Fruit fly (Drosophila melanogaster) whole organism, embryonic: Measurements from ENCODE around the gene CG13921.
A peak's percentile ranks its signal among the peaks of the same experiment; 100 is the strongest.

ENCODE experiments used
- Awh ChIP-seq: fragments of 200-800 bp; sonication (Bioruptor generic); IDR thresholded peaks from 2 replicates; pipeline ENCODE4, ENCODE4 v1.3.6; 2022; ENCODE audit warnings: missing biosample characterization, missing genetic modification characterization
- Bgb ChIP-seq: fragments of 200-800 bp; sonication (Bioruptor generic); IDR thresholded peaks from 2 replicates; pipeline ENCODE4 v1.3.6; 2022; ENCODE audit warnings: missing biosample characterization, missing genetic modification characterization; ENCODE audit not compliant: partially characterized antibody
- CG10147 ChIP-seq: fragments of 200-800 bp; sonication (Bioruptor generic); optimal IDR thresholded peaks from 2 replicates; lab custom pipeline; 2019; ENCODE audit warnings: missing biosample characterization, mild to moderate bottlenecking, missing genetic modification characterization, moderate library complexity
- CG10565 ChIP-seq: fragments of 200-800 bp; sonication (Bioruptor generic); optimal IDR thresholded peaks from 3 replicates; lab custom pipeline; 2016; ENCODE audit warnings: missing biosample characterization, mild to moderate bottlenecking, missing genetic modification characterization
- CG11456 ChIP-seq: fragments of 200-800 bp; sonication (Bioruptor generic); IDR thresholded peaks from 3 replicates; pipeline ENCODE4 v1.3.6; 2022; ENCODE audit warnings: missing biosample characterization, missing genetic modification characterization
- CG12659 ChIP-seq: fragments of 200-800 bp; sonication (Bioruptor generic); optimal IDR thresholded peaks from 3 replicates; lab custom pipeline; 2017; ENCODE audit warnings: mild to moderate bottlenecking, missing biosample characterization, missing genetic modification reagents, missing genetic modification characterization
- CG13123 ChIP-seq: fragments of 200-800 bp; sonication (Bioruptor generic); optimal IDR thresholded peaks from 2 replicates; lab custom pipeline; 2016; ENCODE audit warnings: missing biosample characterization, missing genetic modification characterization
- CG13624 ChIP-seq: fragments of 200-800 bp; sonication (Bioruptor generic); optimal IDR thresholded peaks from 2 replicates; lab custom pipeline; 2016; ENCODE audit warnings: missing biosample characterization, missing genetic modification characterization
- CG13775 ChIP-seq: fragments of 200-800 bp; sonication (Bioruptor generic); optimal IDR thresholded peaks from 3 replicates; lab custom pipeline; 2017; ENCODE audit warnings: missing biosample characterization, mild to moderate bottlenecking, missing genetic modification characterization
- CG1602 ChIP-seq: fragments of 200-800 bp; sonication (Bioruptor generic); optimal IDR thresholded peaks from 3 replicates; lab custom pipeline; 2016; ENCODE audit warnings: missing biosample characterization, missing genetic modification characterization
- CG17385 ChIP-seq: fragments of 200-800 bp; sonication (Bioruptor generic); optimal IDR thresholded peaks from 3 replicates; lab custom pipeline; 2018; ENCODE audit warnings: missing biosample characterization, mild to moderate bottlenecking, missing genetic modification characterization
- CG18011 ChIP-seq: fragments of 200-800 bp; sonication (Bioruptor generic); optimal IDR thresholded peaks from 2 replicates; lab custom pipeline; 2017; ENCODE audit warnings: missing biosample characterization, missing genetic modification characterization, mild to moderate bottlenecking, moderate library complexity, missing genotype
- CG2678 ChIP-seq: fragments of 200-800 bp; sonication (Bioruptor generic); optimal IDR thresholded peaks from 3 replicates; lab custom pipeline; 2019; ENCODE audit warnings: missing biosample characterization, mild to moderate bottlenecking, missing genetic modification characterization, moderate library complexity
- CG30431 ChIP-seq: fragments of 200-800 bp; sonication (Bioruptor generic); optimal IDR thresholded peaks from 2 replicates; lab custom pipeline; 2017; ENCODE audit warnings: missing biosample characterization, missing genetic modification characterization
- CG4360 ChIP-seq: fragments of 200-800 bp; sonication (Bioruptor generic); IDR thresholded peaks from 2 replicates; pipeline ENCODE4 v1.3.6; 2022; ENCODE audit warnings: missing biosample characterization, missing genetic modification characterization
- CG4617 ChIP-seq: fragments of 200-800 bp; sonication (Bioruptor generic); optimal IDR thresholded peaks from 3 replicates; lab custom pipeline; 2016; ENCODE audit warnings: missing biosample characterization, missing genetic modification characterization, borderline replicate concordance
- CG6683 ChIP-seq: fragments of 200-800 bp; sonication (Bioruptor generic); optimal IDR thresholded peaks from 2 replicates; lab custom pipeline; 2017; ENCODE audit warnings: missing biosample characterization, mild to moderate bottlenecking, missing genetic modification characterization, missing genetic modification reagents
- CG6689 ChIP-seq: fragments of 200-800 bp; sonication (Bioruptor generic); IDR thresholded peaks from 2 replicates; pipeline ENCODE4 v1.3.6; 2022; ENCODE audit warnings: missing biosample characterization, missing genetic modification characterization
- CG7357 ChIP-seq: fragments of 200-800 bp; sonication (Bioruptor generic); IDR thresholded peaks from 3 replicates; pipeline ENCODE4 v1.3.6; 2022; ENCODE audit warnings: missing biosample characterization, missing genetic modification characterization
- CG8281 ChIP-seq: fragments of 200-800 bp; sonication (Bioruptor generic); optimal IDR thresholded peaks from 2 replicates; lab custom pipeline; 2018; ENCODE audit warnings: missing biosample characterization, mild to moderate bottlenecking, missing genetic modification characterization, moderate library complexity
- D ChIP-seq, 2 experiments: fragments of 200-800 bp in 1 of 2; fragments of >200 bp in 1 of 2; sonication (Bioruptor generic) in 1 of 2; optimal IDR thresholded peaks; 2 replicates in 1 of 2; 3 replicates in 1 of 2; lab custom pipeline; 2017; ENCODE audit warnings: mild to moderate bottlenecking in 1 of 2, missing biosample characterization in 1 of 2, missing genetic modification characterization in 1 of 2, missing genetic modification reagents in 1 of 2
- Dad ChIP-seq: fragments of 200-800 bp; sonication (Bioruptor generic); optimal IDR thresholded peaks from 3 replicates; lab custom pipeline; 2016; ENCODE audit warnings: missing biosample characterization, missing genetic modification characterization
- Hr51 ChIP-seq, 2 experiments: fragments of 200-800 bp; sonication (Bioruptor generic); optimal IDR thresholded peaks; 2 replicates in 1 of 2; 3 replicates in 1 of 2; lab custom pipeline; 2016 to 2018; ENCODE audit warnings: missing biosample characterization in 2 of 2, missing genetic modification characterization in 2 of 2, mild to moderate bottlenecking in 1 of 2, moderate library complexity in 1 of 2
- Lim3 ChIP-seq: fragments of 200-800 bp; sonication (Bioruptor generic); IDR thresholded peaks from 2 replicates; pipeline ENCODE4 v1.3.6; 2022; ENCODE audit warnings: missing biosample characterization, missing genetic modification characterization
- Scr ChIP-seq: fragments of 200-800 bp; sonication (Bioruptor generic); IDR thresholded peaks from 2 replicates; pipeline ENCODE4 v1.3.6; 2022; ENCODE audit warnings: missing biosample characterization, missing genetic modification characterization; ENCODE audit not compliant: partially characterized antibody
- Sox100B ChIP-seq: fragments of 200-800 bp; sonication (Bioruptor generic); optimal IDR thresholded peaks from 3 replicates; lab custom pipeline; 2018; ENCODE audit warnings: missing biosample characterization, mild to moderate bottlenecking, missing genetic modification characterization
- Sox102F ChIP-seq: fragments of 200-800 bp; sonication (Bioruptor generic); optimal IDR thresholded peaks from 2 replicates; lab custom pipeline; 2018; ENCODE audit warnings: missing biosample characterization, mild to moderate bottlenecking, missing genetic modification characterization, moderate library complexity
- ap ChIP-seq: fragments of 200-800 bp; sonication (Bioruptor generic); IDR thresholded peaks from 2 replicates; pipeline ENCODE4 v1.3.6; 2022; ENCODE audit warnings: missing biosample characterization, missing genetic modification characterization
- ase ChIP-seq: fragments of 200-800 bp; sonication (Bioruptor generic); IDR thresholded peaks from 3 replicates; pipeline ENCODE4 v1.3.6; 2022; ENCODE audit warnings: missing biosample characterization, missing genetic modification characterization
- cad ChIP-seq: fragments of >200 bp; optimal IDR thresholded peaks from 2 replicates; lab custom pipeline; 2017; ENCODE audit warnings: missing biosample characterization, missing genetic modification characterization
- dan ChIP-seq: fragments of 200-800 bp; sonication (Bioruptor generic); IDR thresholded peaks from 2 replicates; pipeline ENCODE4 v1.3.6; 2022; ENCODE audit warnings: missing biosample characterization, missing genetic modification characterization
- dmrt99B ChIP-seq: fragments of 200-800 bp; sonication (Bioruptor generic); optimal IDR thresholded peaks from 2 replicates; lab custom pipeline; 2018; ENCODE audit warnings: missing biosample characterization, mild to moderate bottlenecking, missing genetic modification characterization, moderate library complexity
- eve ChIP-seq, 2 experiments: fragments of >200 bp; optimal IDR thresholded peaks; 2 replicates each; lab custom pipeline; 2017; ENCODE audit warnings: missing biosample characterization in 2 of 2, missing genetic modification characterization in 2 of 2
- gem ChIP-seq: fragments of 200-800 bp; sonication (Bioruptor generic); optimal IDR thresholded peaks from 2 replicates; lab custom pipeline; 2019; ENCODE audit warnings: missing biosample characterization, mild to moderate bottlenecking, missing genetic modification characterization, moderate library complexity
- h ChIP-seq: fragments of >200 bp; optimal IDR thresholded peaks from 2 replicates; lab custom pipeline; 2017
- hkb ChIP-seq, 2 experiments: fragments of 200-800 bp in 1 of 2; fragments of >200 bp in 1 of 2; sonication (Bioruptor generic) in 1 of 2; IDR thresholded peaks in 1 of 2; optimal IDR thresholded peaks in 1 of 2; 2 replicates each; pipeline versions ENCODE4 v1.3.6 to Lab custom; 2017 to 2022; ENCODE audit warnings: missing biosample characterization in 1 of 2, missing genetic modification characterization in 1 of 2
- mld ChIP-seq: fragments of 200-800 bp; sonication (Bioruptor generic); IDR thresholded peaks from 3 replicates; pipeline ENCODE4 v1.3.6; 2022; ENCODE audit warnings: missing biosample characterization, missing genetic modification characterization; ENCODE audit not compliant: partially characterized antibody
- pan ChIP-seq, 4 experiments: fragments of >200 bp in 3 of 4; fragments of 200-800 bp in 1 of 4; sonication (Bioruptor generic) in 1 of 4; optimal IDR thresholded peaks in 3 of 4; IDR thresholded peaks in 1 of 4; 2 replicates each; pipeline versions ENCODE4 v1.3.6 to Lab custom; 2017 to 2022; ENCODE audit warnings: missing biosample characterization in 2 of 4, missing genetic modification characterization in 2 of 4, mixed read lengths in 1 of 4
- rib ChIP-seq: fragments of 200-800 bp; sonication (Bioruptor generic); IDR thresholded peaks from 2 replicates; pipeline ENCODE4 v1.3.6; 2022; ENCODE audit warnings: missing biosample characterization, missing genetic modification characterization
- sc ChIP-seq, 3 experiments: fragments of >200 bp in 2 of 3; fragments of 200-800 bp in 1 of 3; sonication (Bioruptor generic) in 1 of 3; optimal IDR thresholded peaks; 2 replicates in 2 of 3; 3 replicates in 1 of 3; lab custom pipeline; 2017; ENCODE audit warnings: mild to moderate bottlenecking in 1 of 3, missing biosample characterization in 1 of 3, missing genetic modification characterization in 1 of 3, missing genetic modification reagents in 1 of 3
- schlank ChIP-seq: fragments of 200-800 bp; sonication (Bioruptor generic); optimal IDR thresholded peaks from 2 replicates; lab custom pipeline; 2018; ENCODE audit warnings: missing biosample characterization, mild to moderate bottlenecking, missing genetic modification characterization
- seq ChIP-seq: fragments of 200-800 bp; sonication (Bioruptor generic); IDR thresholded peaks from 2 replicates; pipeline ENCODE4 v1.3.6; 2022; ENCODE audit warnings: missing biosample characterization, missing genetic modification characterization
- slbo ChIP-seq: fragments of 200-800 bp; sonication (Bioruptor generic); IDR thresholded peaks from 2 replicates; pipeline ENCODE4 v1.3.6; 2022; ENCODE audit warnings: missing biosample characterization, missing genetic modification characterization
- tap ChIP-seq: fragments of 200-800 bp; optimal IDR thresholded peaks from 3 replicates; lab custom pipeline; 2019; ENCODE audit warnings: missing biosample characterization, mild to moderate bottlenecking, missing genetic modification characterization, moderate library complexity
- tna ChIP-seq: fragments of 200-800 bp; sonication (Bioruptor generic); IDR thresholded peaks from 2 replicates; pipeline ENCODE4 v1.3.6; 2022; ENCODE audit warnings: missing biosample characterization, missing genetic modification characterization; ENCODE audit not compliant: partially characterized antibody
- tx ChIP-seq: fragments of 200-800 bp; sonication (Bioruptor generic); optimal IDR thresholded peaks from 2 replicates; lab custom pipeline; 2016; ENCODE audit warnings: missing biosample characterization, missing genetic modification characterization
- usp ChIP-seq: fragments of >200 bp; optimal IDR thresholded peaks from 2 replicates; lab custom pipeline; 2017; ENCODE audit warnings: missing biosample characterization, missing genetic modification characterization
- vfl ChIP-seq: fragments of 200-800 bp; sonication (Bioruptor generic); optimal IDR thresholded peaks from 2 replicates; lab custom pipeline; 2016; ENCODE audit warnings: missing biosample characterization, missing genetic modification characterization

The CG13921 gene

DNA sequence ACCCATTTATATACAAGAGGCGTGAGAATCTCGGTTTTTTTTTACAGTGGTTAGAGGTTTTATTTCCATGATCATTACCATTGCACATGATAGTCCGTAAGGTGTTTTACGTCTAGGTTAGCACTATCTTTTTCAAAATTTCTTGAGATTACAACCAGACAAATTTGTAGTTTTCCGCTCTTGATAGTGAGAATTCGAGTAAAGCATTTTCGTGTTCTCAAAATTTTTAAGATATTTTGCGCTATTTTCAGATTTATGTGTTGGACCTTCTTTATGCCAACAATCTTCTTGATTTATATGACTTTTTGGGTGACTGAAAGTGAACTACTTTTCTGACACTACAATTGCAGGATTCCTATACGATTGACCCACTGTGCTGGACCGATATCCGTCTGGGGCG lies 5.6 kb upstream of the CG13921 start (continued):
- TF ChIP-seq dmrt99B (tag; lab: Kevin White, UChicago) (peak; percentile 53), cad (GFP tag; lab: Kevin White, UChicago) (no peak), CG30431 (GFP tag; lab: Kevin White, UChicago) (no peak), CG6689 (GFP tag; lab: Robert Waterston, UW) (0 out of 2 replicates have a peak, but pooled peaks have one; percentile 16), usp (GFP tag; lab: Kevin White, UChicago) (no peak), mld (GFP tag; lab: Robert Waterston, UW) (no peak), schlank (tag; lab: Kevin White, UChicago) (no peak), CG2678 (tag; lab: Kevin White, UChicago) (peak; percentile 13), eve (GFP tag; optimal IDR thresholded peaks at IDR 0.05; lab: Kevin White, UChicago) (no peak), CG13123 (GFP tag; lab: Kevin White, UChicago) (no peak), CG13775 (no peak), Sox102F (GFP tag; lab: Kevin White, UChicago) (peak; percentile 36), D (optimal IDR thresholded peaks at IDR 0.05; lab: Kevin White, UChicago) (no peak), D (GFP tag; optimal IDR thresholded peaks at IDR 0.05; lab: Kevin White, UChicago) (no peak), CG17385 (no peak), CG7357 (GFP tag; lab: Robert Waterston, UW) (0 out of 3 replicates have a peak, but pooled peaks have one; percentile 7), CG8281 (tag; lab: Kevin White, UChicago) (no peak), CG18011 (GFP tag; lab: Kevin White, UChicago) (no peak), sc (optimal IDR thresholded peaks at IDR 0.05; lab: Kevin White, UChicago) (no peak), sc (GFP tag; optimal IDR thresholded peaks at IDR 0.05; lab: Kevin White, UChicago) (no peak), CG12659 (GFP tag; lab: Kevin White, UChicago) (no peak), CG10565 (no peak), slbo (0 out of 2 replicates have a peak, but pooled peaks have one; percentile 7), ase (0 out of 3 replicates have a peak, but pooled peaks have one; percentile 30), gem (tag; lab: Kevin White, UChicago) (peak; percentile 47), rib (GFP tag; lab: Robert Waterston, UW) (no peak), dan (GFP tag; lab: Robert Waterston, UW) (no peak), tna (GFP tag; lab: Robert Waterston, UW) (no peak), hkb (optimal IDR thresholded peaks at IDR 0.05; lab: Kevin White, UChicago) (no peak), hkb (GFP tag; IDR thresholded peaks at IDR 0.05; lab: Robert Waterston, UW) (0 out of 2 replicates have a peak, but pooled peaks have one; percentile 11), pan (optimal IDR thresholded peaks at IDR 0.05; lab: Kevin White, UChicago) (no peak), pan (GFP tag; optimal IDR thresholded peaks at IDR 0.05 in 1 of 2, IDR thresholded peaks at IDR 0.05 in 1 of 2) (peak in 1 of 2 experiments; percentile 45), h (no peak), Awh (GFP tag; lab: Robert Waterston, UW) (no peak), Scr (GFP tag; lab: Robert Waterston, UW) (no peak), Bgb (no peak), CG11456 (GFP tag; lab: Robert Waterston, UW) (no peak), seq (no peak), vfl (GFP tag; lab: Kevin White, UChicago) (no peak), CG4617 (no peak), Sox100B (GFP tag; lab: Kevin White, UChicago) (peak; percentile 36), tap (tag; lab: Kevin White, UChicago) (no peak), CG6683 (no peak), ap (GFP tag; lab: Robert Waterston, UW) (no peak), CG4360 (GFP tag; lab: Robert Waterston, UW) (no peak), Lim3 (GFP tag; lab: Robert Waterston, UW) (no peak), Hr51 (GFP tag; optimal IDR thresholded peaks at IDR 0.05; lab: Kevin White, UChicago) (peak in 1 of 2 experiments; percentile 64), CG10147 (GFP tag; lab: Kevin White, UChicago) (no peak), CG1602 (peak; percentile 7), Dad (no peak), CG13624 (GFP tag; lab: Kevin White, UChicago) (no peak), tx (no peak)
